Fruit fly (Drosophila melanogaster): Measurements from ENCODE around the gene CG43844.

The CG43844 gene

dm6 chr3R:21849988-21850460 lies 39.3 kb upstream of the CG43844 start (continued):
- 0 out of 2 replicates have a peak, but pooled peaks have one; percentile 12 for TF ChIP-seq CG6272 (GFP tag; IDR thresholded peaks at IDR 0.05)
- peak; percentile 14 for TF ChIP-seq Six4 (GFP tag; optimal IDR thresholded peaks at IDR 0.05)
- TF ChIP-seq CG30020 (tag; optimal IDR thresholded peaks at IDR 0.05): no peak
- no peak for TF ChIP-seq CG15269 (tag; optimal IDR thresholded peaks at IDR 0.05)
- TF ChIP-seq MTF-1 (GFP tag; optimal IDR thresholded peaks at IDR 0.05; ENCODE audit: borderline replicate concordance): no peak
- peak; percentile 23 for TF ChIP-seq cwo (GFP tag; optimal IDR thresholded peaks at IDR 0.05)
- no peak for TF ChIP-seq CG12299 (tag; optimal IDR thresholded peaks at IDR 0.05)
- no peak for TF ChIP-seq ranshi (GFP tag; IDR thresholded peaks at IDR 0.05)
- no peak for TF ChIP-seq CG3281 (GFP tag; optimal IDR thresholded peaks at IDR 0.05)
- no peak for TF ChIP-seq CG13296 (GFP tag; optimal IDR thresholded peaks at IDR 0.05)
- peak; percentile 60 for TF ChIP-seq CG16863 (GFP tag; optimal IDR thresholded peaks at IDR 0.05)
- TF ChIP-seq dimm (GFP tag; IDR thresholded peaks at IDR 0.05): no peak
- TF ChIP-seq Sox102F (GFP tag; optimal IDR thresholded peaks at IDR 0.05): peak; percentile 54
- no peak for TF ChIP-seq Myb (GFP tag; optimal IDR thresholded peaks at IDR 0.05)
- no peak for TF ChIP-seq CG34376 (GFP tag; optimal IDR thresholded peaks at IDR 0.05)
- no peak for TF ChIP-seq salm (tag; optimal IDR thresholded peaks at IDR 0.05)
- no peak for TF ChIP-seq danr (GFP tag; IDR thresholded peaks at IDR 0.05)
- no peak for TF ChIP-seq unc-4 (GFP tag; IDR thresholded peaks at IDR 0.05; ENCODE audit: partially characterized antibody)
- TF ChIP-seq CG7987 (GFP tag; optimal IDR thresholded peaks at IDR 0.05): no peak
- peak; percentile 15; the same call in 1 of the 2 replicates for TF ChIP-seq amos (GFP tag; IDR thresholded peaks at IDR 0.05; ENCODE audit: partially characterized antibody)
- TF ChIP-seq HLH54F (GFP tag; optimal IDR thresholded peaks at IDR 0.05): peak; percentile 37
- no peak for TF ChIP-seq CG1233 (GFP tag; optimal IDR thresholded peaks at IDR 0.05)
- no peak for TF ChIP-seq CG13287 (GFP tag; IDR thresholded peaks at IDR 0.05; ENCODE audit: partially characterized antibody)
- peak; percentile 0 for TF ChIP-seq Atf-2 (GFP tag; optimal IDR thresholded peaks at IDR 0.05)
- TF ChIP-seq al (GFP tag; IDR thresholded peaks at IDR 0.05): no peak
- no peak; the same call in 1 of the 2 replicates for TF ChIP-seq Ptx1 (GFP tag; IDR thresholded peaks at IDR 0.05)
- peak; percentile 17 for TF ChIP-seq CG18599 (GFP tag; optimal IDR thresholded peaks at IDR 0.05)
- no peak for TF ChIP-seq Lim3 (GFP tag; IDR thresholded peaks at IDR 0.05)
- no peak for TF ChIP-seq prd (optimal IDR thresholded peaks at IDR 0.05)
- peak; percentile 55; the same call in 1 of the 3 replicates for TF ChIP-seq prd (GFP tag; IDR thresholded peaks at IDR 0.05)
- TF ChIP-seq CG10543 (GFP tag; optimal IDR thresholded peaks at IDR 0.05): no peak
- TF ChIP-seq Bgb (GFP tag; IDR thresholded peaks at IDR 0.05; ENCODE audit: partially characterized antibody): no peak
- TF ChIP-seq gsb-n (tag; optimal IDR thresholded peaks at IDR 0.05): peak; percentile 68
- no peak for TF ChIP-seq CG14441 (GFP tag; IDR thresholded peaks at IDR 0.05)
- TF ChIP-seq CG6254 (GFP tag; optimal IDR thresholded peaks at IDR 0.05): peak; percentile 15
- no peak for TF ChIP-seq CG11247 (GFP tag; IDR thresholded peaks at IDR 0.05)
- TF ChIP-seq sens (GFP tag): peak; percentile 93
- no peak for TF ChIP-seq MESR4 (GFP tag; optimal IDR thresholded peaks at IDR 0.05)
- TF ChIP-seq oc (tag; optimal IDR thresholded peaks at IDR 0.05): peak; percentile 24
- peak; percentile 32; the same call in 1 of the 2 replicates for TF ChIP-seq CG3847 (GFP tag; IDR thresholded peaks at IDR 0.05)
- TF ChIP-seq lab (GFP tag; optimal IDR thresholded peaks at IDR 0.05): peak; percentile 38
- TF ChIP-seq crol (GFP tag; IDR thresholded peaks at IDR 0.05): 0 out of 2 replicates have a peak, but pooled peaks have one; percentile 24
- 0 out of 4 replicates have a peak, but pooled peaks have one; percentile 36 for TF ChIP-seq Gug (GFP tag; IDR thresholded peaks at IDR 0.05)
- TF ChIP-seq twi (tag; optimal IDR thresholded peaks at IDR 0.05): peak; percentile 84
- TF ChIP-seq CG7271 (tag; optimal IDR thresholded peaks at IDR 0.05): no peak
- no peak for TF ChIP-seq Mad (GFP tag; optimal IDR thresholded peaks at IDR 0.05)
- no peak for TF ChIP-seq Dip3 (GFP tag; optimal IDR thresholded peaks at IDR 0.05)
- no peak for TF ChIP-seq disco-r (GFP tag; optimal IDR thresholded peaks at IDR 0.05)
- TF ChIP-seq CG2120 (GFP tag; optimal IDR thresholded peaks at IDR 0.05): peak; percentile 4
- no peak for TF ChIP-seq Dfd (GFP tag; optimal IDR thresholded peaks at IDR 0.05)

Measured in whole organism, embryonic.